Worm (Caenorhabditis elegans) whole organism, L2 larva: ENCODE results near the gene ceh-76.

Experiments
- elt-3 ChIP-seq: sonication (generic microtip); optimal IDR thresholded peaks from 2 replicates; lab custom pipeline; 2017; ENCODE audit warnings: missing biosample characterization, missing genetic modification characterization
- nhr-11 ChIP-seq: fragments of 150-350 bp; optimal IDR thresholded peaks from 2 replicates; lab custom pipeline; 2014; ENCODE audit warnings: missing biosample characterization, missing genetic modification characterization
- nhr-77 ChIP-seq: fragments of 150-350 bp; optimal IDR thresholded peaks from 2 replicates; lab custom pipeline; 2014; ENCODE audit warnings: missing biosample characterization, missing genetic modification characterization
- ztf-11 ChIP-seq: sonication (generic microtip); optimal IDR thresholded peaks from 2 replicates; lab custom pipeline; 2017; ENCODE audit warnings: missing biosample characterization, missing genetic modification characterization

ce11 chrV:7969107-7969506 lies 25.4 kb downstream of the ceh-76 start, which contains the start of gene che-7:
- TF ChIP-seq nhr-11 (tag; lab: Kevin White, UChicago): no peak
- TF ChIP-seq ztf-11 (tag; lab: Kevin White, UChicago): no peak
- TF ChIP-seq elt-3 (tag; lab: Kevin White, UChicago): no peak
- no peak for TF ChIP-seq nhr-77 (tag; lab: Kevin White, UChicago)
